Worm (Caenorhabditis elegans) whole organism, mixed stage, embryonic: Measurements from ENCODE around the gene C09F5.3.

Experiments
- ceh-83 ChIP-seq: fragments of 200-800 bp; sonication (Bioruptor generic); optimal IDR thresholded peaks from 2 replicates; lab custom pipeline; 2018; ENCODE audit warnings: mild to moderate bottlenecking, missing genetic modification characterization, missing compliant biosample characterization
- lsy-2 ChIP-seq: fragments of 150-350 bp; optimal IDR thresholded peaks from 2 replicates; lab custom pipeline; 2014; ENCODE audit warnings: missing biosample characterization, missing genetic modification characterization
- nhr-12 ChIP-seq: fragments of 150-350 bp; optimal IDR thresholded peaks from 2 replicates; lab custom pipeline; 2014; ENCODE audit warnings: missing biosample characterization, missing genetic modification characterization
- nhr-237 ChIP-seq: fragments of 150-350 bp; optimal IDR thresholded peaks from 2 replicates; lab custom pipeline; 2014; ENCODE audit warnings: missing biosample characterization, missing genetic modification characterization
- nhr-76 ChIP-seq: sonication (generic microtip); optimal IDR thresholded peaks from 2 replicates; lab custom pipeline; 2017; ENCODE audit warnings: missing biosample characterization, missing genetic modification characterization
- sptf-1 ChIP-seq: sonication (generic microtip); optimal IDR thresholded peaks from 2 replicates; lab custom pipeline; 2017; ENCODE audit warnings: mild to moderate bottlenecking, missing genetic modification characterization, moderate library complexity, missing compliant biosample characterization
- unc-39 ChIP-seq: fragments of 150-350 bp; optimal IDR thresholded peaks from 2 replicates; lab custom pipeline; 2014; ENCODE audit warnings: missing biosample characterization, missing genetic modification characterization
- ztf-11 ChIP-seq: fragments of 150-350 bp; optimal IDR thresholded peaks from 2 replicates; lab custom pipeline; 2014; ENCODE audit warnings: missing biosample characterization, missing genetic modification characterization

ce11 chrIII:710042-710441 lies 45.0 kb upstream of the C09F5.3 start:
- TF ChIP-seq lsy-2 (tag; lab: Kevin White, UChicago) (no peak), nhr-12 (tag; lab: Kevin White, UChicago) (no peak), nhr-237 (no peak), unc-39 (tag; lab: Kevin White, UChicago) (no peak), ceh-83 (no peak), sptf-1 (tag; lab: Kevin White, UChicago) (no peak), ztf-11 (no peak), nhr-76 (tag; lab: Kevin White, UChicago) (no peak)
